Worm (Caenorhabditis elegans) whole organism, dauer: ENCODE results near the gene F55C5.17.

Experiments
- unc-62 ChIP-seq: sonication (generic microtip); optimal IDR thresholded peaks from 2 replicates; lab custom pipeline; 2017; ENCODE audit warnings: missing biosample characterization, missing genetic modification reagents, missing genetic modification characterization

F55C5.17 gene

ce11 chrV:12295520-12295919, 6.8 kb upstream of the F55C5.17 start:
- no peak for TF ChIP-seq unc-62 (GFP tag; lab: Kevin White, UChicago)

ce11 chrV:12296122-12296521, 6.2 kb upstream of the F55C5.17 start:
- TF ChIP-seq unc-62 (GFP tag; lab: Kevin White, UChicago): no peak

- no peak for TF ChIP-seq unc-62 (GFP tag; lab: Kevin White, UChicago)
Observed at ce11 chrV:12296794-12297193, 5.5 kb upstream of the F55C5.17 start.

DNA sequence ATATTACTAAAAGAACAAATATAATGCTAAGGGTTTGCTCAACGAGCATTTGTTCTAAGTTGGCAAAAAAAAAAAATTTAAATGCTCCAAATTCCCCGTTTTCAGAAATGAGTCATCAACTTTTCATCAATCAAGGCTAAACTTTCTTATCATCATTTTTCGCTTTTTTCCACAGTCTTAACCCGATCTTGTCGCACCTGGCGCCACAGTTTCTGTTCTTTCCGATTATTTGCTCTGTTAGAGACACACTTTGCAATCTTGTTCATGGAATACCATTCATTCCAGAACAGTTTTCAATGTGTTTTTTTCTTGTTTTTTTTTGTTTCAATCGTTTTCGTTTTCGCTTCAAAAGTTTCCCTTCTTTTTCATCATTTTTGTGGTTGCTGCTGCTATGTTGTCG, 4.2 kb upstream of the F55C5.17 start:
- TF ChIP-seq unc-62 (GFP tag; lab: Kevin White, UChicago): no peak

ce11 chrV:12299244-12299766, 3.0 kb upstream of the F55C5.17 start:
- TF ChIP-seq unc-62 (GFP tag; lab: Kevin White, UChicago): no peak

ce11 chrV:12300166-12300565, 2.2 kb upstream of the F55C5.17 start:
- TF ChIP-seq unc-62 (GFP tag; lab: Kevin White, UChicago): no peak

- TF ChIP-seq unc-62 (GFP tag; lab: Kevin White, UChicago): no peak
Observed at ce11 chrV:12300780-12301460, 1.4 kb upstream of the F55C5.17 start.

DNA sequence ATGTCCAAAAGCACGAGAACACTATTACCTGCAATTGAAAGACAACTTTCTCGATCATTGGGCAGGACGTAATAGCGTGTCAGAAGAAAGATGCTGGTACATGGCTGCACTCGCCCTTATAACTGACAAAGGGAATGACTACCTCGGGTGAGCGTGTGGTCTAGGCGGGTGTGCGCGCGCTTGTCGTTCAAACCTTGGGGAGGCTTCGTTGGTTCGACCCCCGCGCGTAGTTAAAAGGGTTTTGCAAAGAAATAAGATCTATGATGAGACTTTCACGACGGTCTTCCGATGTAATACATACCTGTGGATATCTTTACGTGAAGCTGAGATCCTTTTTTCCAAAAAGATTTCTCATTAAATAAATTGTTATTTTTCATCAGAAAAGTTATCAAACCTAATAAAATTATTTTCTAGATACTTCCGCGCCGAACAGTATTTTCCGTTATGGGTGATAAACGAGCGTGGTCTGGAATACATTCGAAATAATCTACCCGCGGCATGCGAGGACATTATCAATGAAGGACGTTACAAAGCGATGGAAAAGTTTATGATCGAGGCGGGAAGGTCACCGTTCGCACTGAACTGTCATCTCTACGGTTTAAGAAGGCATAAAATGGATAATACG, 1.2 kb downstream of the F55C5.17 start:
- TF ChIP-seq unc-62 (GFP tag; lab: Kevin White, UChicago): no peak

- no peak for TF ChIP-seq unc-62 (GFP tag; lab: Kevin White, UChicago)
Observed at ce11 chrV:12305677-12306076, 3.3 kb downstream of the F55C5.17 start.

ce11 chrV:12307011-12307540, 4.7 kb downstream of the F55C5.17 start, which contains the start of gene srg-45:
srg-45 (plus strand) TSS chrV:12307490.
- no peak for TF ChIP-seq unc-62 (GFP tag; lab: Kevin White, UChicago)

ce11 chrV:12310256-12310655, 7.9 kb downstream of the F55C5.17 start, which contains the start of gene hpo-30:
hpo-30 (minus strand) TSS chrV:12310356.
- no peak for TF ChIP-seq unc-62 (GFP tag; lab: Kevin White, UChicago)

DNA sequence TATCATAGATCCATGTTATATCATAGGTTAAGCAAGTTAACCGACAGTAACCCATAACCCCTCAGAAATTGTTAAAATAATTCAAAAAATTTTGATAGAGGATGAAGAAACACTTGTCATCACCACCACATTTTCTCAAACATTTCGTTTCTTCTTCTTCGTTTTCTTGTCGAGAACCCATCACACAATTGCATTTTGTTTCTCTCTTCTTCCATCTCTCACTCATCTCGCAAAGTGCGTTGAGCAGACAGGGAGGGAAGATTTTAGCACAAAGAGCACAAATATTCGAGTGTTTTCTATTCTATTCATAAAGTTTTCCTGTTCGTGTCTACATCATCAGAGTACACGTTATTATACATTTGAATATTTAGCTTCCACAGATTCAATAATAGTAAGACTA, 12.1 kb downstream of the F55C5.17 start:
- TF ChIP-seq unc-62 (GFP tag; lab: Kevin White, UChicago): no peak

DNA sequence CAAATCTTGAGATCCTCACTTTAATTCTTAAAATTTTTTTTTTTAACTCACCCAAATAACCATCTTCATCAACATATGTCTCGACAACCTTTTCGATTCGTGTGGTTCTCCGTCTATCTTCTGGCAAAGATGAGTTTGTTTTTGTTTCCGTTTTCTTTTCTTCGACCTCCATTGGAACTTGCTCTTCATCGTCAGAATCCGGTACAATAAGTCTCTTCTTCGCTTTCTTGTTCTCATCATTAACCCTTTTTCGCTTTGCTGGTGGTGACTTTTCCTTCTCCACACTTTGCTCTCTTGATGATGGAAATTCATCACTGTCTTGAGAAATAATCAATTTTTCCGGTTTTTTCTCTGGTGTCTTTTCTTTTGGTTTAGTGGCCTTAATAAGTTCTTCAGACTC, 13.7 kb downstream of the F55C5.17 start:
- no peak for TF ChIP-seq unc-62 (GFP tag; lab: Kevin White, UChicago)

- TF ChIP-seq unc-62 (GFP tag; lab: Kevin White, UChicago): no peak
Observed at ce11 chrV:12317080-12317479, 14.7 kb downstream of the F55C5.17 start, which contains the start of gene R04F11.3. R04F11.3 (minus strand) TSS chrV:12317180.

DNA sequence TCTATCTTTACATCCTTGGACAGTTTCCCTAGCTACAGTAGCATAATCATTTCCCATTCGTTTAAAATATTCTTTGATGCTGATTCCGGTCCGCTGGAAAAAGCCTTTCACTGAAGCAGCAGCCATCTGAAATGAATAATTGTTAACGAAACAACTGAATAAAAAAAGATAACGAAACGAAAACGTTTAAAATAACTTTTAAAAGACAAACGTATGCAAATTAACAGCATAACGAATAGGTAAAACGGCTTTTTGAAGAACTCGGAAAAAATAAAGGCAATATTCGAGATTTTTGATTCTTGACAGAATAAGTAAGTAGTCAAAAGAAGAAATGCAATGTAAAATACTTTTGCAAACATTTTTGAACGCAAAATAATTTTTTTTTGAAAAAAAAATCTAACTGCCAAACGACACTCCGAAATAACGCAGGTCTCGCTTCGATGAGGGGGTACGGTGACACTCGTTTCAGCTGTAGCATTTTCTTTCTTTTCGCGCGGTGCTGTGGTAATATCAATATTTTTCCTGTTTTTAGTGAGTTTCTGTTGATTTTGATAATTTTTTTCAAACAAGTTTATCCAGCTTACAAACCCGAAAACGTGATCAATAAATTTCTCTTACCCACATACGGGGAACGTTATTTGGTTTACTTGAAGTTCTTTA, 15.7 kb downstream of the F55C5.17 start, which contains the start of the genes R04F11.5 and R04F11.2:
R04F11.5 (minus strand) TSS at position 126 of the 660 bp plus-strand sequence.
R04F11.2 (plus strand) TSS at position 488 of the 660 bp plus-strand sequence.
- TF ChIP-seq unc-62 (GFP tag; lab: Kevin White, UChicago): no peak
